Worm (Caenorhabditis elegans): Measurements from ENCODE around the gene gtap-2.

gtap-2 gene

DNA sequence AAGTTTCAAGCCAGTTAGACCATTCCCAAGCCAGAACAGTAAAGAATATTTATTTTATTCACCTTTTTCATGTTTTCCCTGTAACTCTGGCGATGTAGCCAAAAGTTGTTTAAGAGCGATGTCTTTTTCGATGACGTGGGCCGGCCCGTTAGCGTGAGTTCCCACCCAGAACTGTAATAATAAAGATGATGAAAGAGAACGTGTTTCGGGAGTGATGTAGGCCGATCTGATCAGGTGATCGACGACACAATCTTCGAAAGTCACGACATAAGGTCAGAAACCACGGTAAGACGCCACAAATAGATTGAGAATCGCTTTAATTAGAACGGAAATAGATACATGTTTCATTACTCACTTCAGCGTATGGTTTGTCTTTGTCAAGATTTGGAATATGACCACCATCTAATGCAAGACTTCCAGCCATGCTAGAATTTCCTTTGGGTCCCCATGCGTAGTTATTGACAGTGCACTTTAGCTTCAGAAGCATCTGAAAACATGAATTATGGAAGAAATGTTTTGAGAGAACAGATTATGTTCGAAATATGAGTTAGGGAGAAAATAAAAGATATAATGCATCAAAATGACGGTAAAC, 1.3 kb upstream of the gtap-2 start, which contains the start of gene ZK632.4:
TSS of gene ZK632.4 (minus strand) at position 487 of the 592 bp plus-strand sequence.
- TF ChIP-seq Y116A8C.19 (tag; optimal IDR thresholded peaks at IDR 0.05; ENCODE audit: borderline replicate concordance) (no peak), nhr-84 (tag; optimal IDR thresholded peaks at IDR 0.05) (no peak), egl-27 (tag; optimal IDR thresholded peaks at IDR 0.05) (no peak), pax-3 (tag; optimal IDR thresholded peaks at IDR 0.05) (no peak), ceh-8 (GFP tag; optimal IDR thresholded peaks at IDR 0.05) (no peak), C16A3.4 (tag; optimal IDR thresholded peaks at IDR 0.05) (no peak), nhr-12 (tag; optimal IDR thresholded peaks at IDR 0.05) (no peak), efl-3 (GFP tag; optimal IDR thresholded peaks at IDR 0.05) (no peak), unc-130 (tag; optimal IDR thresholded peaks at IDR 0.05) (peak; percentile 37), ama-1 (optimal IDR thresholded peaks at IDR 0.05) (no peak), irx-1 (tag; optimal IDR thresholded peaks at IDR 0.05) (no peak), nhr-47 (tag; optimal IDR thresholded peaks at IDR 0.05) (no peak), hpl-2 (GFP tag; optimal IDR thresholded peaks at IDR 0.05) (no peak), nhr-76 (tag; optimal IDR thresholded peaks at IDR 0.05) (no peak), efl-1 (optimal IDR thresholded peaks at IDR 0.05) (no peak), efl-1 (GFP tag; optimal IDR thresholded peaks at IDR 0.05 in 1 of 2) (no peak), swsn-7 (tag; optimal IDR thresholded peaks at IDR 0.05) (no peak), hlh-17 (GFP tag; optimal IDR thresholded peaks at IDR 0.05; ENCODE audit: borderline replicate concordance) (no peak), nhr-85 (tag) (peak; percentile 37), unc-30 (tag; optimal IDR thresholded peaks at IDR 0.05) (no peak), mdl-1 (tag; optimal IDR thresholded peaks at IDR 0.05) (no peak), lin-13 (GFP tag; optimal IDR thresholded peaks at IDR 0.05) (no peak), vab-15 (tag; optimal IDR thresholded peaks at IDR 0.05) (no peak), lin-14 (GFP tag; optimal IDR thresholded peaks at IDR 0.05) (no peak), rnt-1 (tag; optimal IDR thresholded peaks at IDR 0.05) (no peak), ceh-82 (tag; optimal IDR thresholded peaks at IDR 0.05) (no peak), mef-2 (tag; optimal IDR thresholded peaks at IDR 0.05) (no peak), mep-1 (tag; optimal IDR thresholded peaks at IDR 0.05) (no peak), elt-3 (tag; optimal IDR thresholded peaks at IDR 0.05) (peak in 1 of 6 experiments; percentile 26), isw-1 (GFP tag; IDR thresholded peaks at IDR 0.05) (no peak), grh-1 (GFP tag; IDR thresholded peaks at IDR 0.05) (0 out of 2 replicates have a peak, but pooled peaks have one; percentile 35)

DNA sequence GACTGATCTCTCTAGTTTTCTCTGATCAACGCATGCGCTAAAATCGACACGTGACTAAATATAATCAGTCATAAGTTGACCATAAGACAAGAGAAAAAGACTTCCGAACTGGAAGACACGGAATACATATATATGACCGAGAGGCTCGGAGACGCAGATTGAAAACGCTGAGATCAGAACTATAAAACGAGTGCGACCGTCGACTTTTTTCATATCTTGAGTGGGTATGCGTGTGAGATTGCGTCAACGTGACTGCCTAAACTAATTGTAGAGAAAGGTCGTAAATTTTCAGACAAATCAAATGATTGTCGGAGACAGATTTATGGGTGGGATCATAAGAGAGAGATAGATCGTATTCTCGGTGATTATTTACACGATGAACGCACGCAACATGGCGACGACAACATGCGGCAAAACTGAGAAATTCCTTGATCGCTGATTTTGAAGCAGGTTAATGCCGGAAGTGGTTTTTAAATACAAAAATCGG, 741 bp upstream of the gtap-2 start:
- TF ChIP-seq nhr-47 (tag; optimal IDR thresholded peaks at IDR 0.05): peak; percentile 34
- TF ChIP-seq lin-35 (GFP tag; optimal IDR thresholded peaks at IDR 0.05): peak in 1 of 2 experiments; percentile 74
- peak; percentile 32 for TF ChIP-seq mep-1 (tag; optimal IDR thresholded peaks at IDR 0.05)
- TF ChIP-seq ztf-11 (tag; optimal IDR thresholded peaks at IDR 0.05): no peak
- TF ChIP-seq nhr-71 (tag; optimal IDR thresholded peaks at IDR 0.05): peak; percentile 71
- TF ChIP-seq ceh-63 (GFP tag; optimal IDR thresholded peaks at IDR 0.05): no peak
- TF ChIP-seq ceh-82 (tag; optimal IDR thresholded peaks at IDR 0.05): no peak
- TF ChIP-seq grh-1 (GFP tag; IDR thresholded peaks at IDR 0.05): no peak
- peak; percentile 67 for TF ChIP-seq blmp-1 (tag; optimal IDR thresholded peaks at IDR 0.05)
- TF ChIP-seq lin-39 (tag; optimal IDR thresholded peaks at IDR 0.05): no peak
- TF ChIP-seq unc-86 (tag; optimal IDR thresholded peaks at IDR 0.05): no peak
- TF ChIP-seq nhr-19 (GFP tag; conservative IDR thresholded peaks at IDR 0.05): peak; percentile 42
- no peak for TF ChIP-seq zag-1 (tag; optimal IDR thresholded peaks at IDR 0.05)
- peak; percentile 21 for TF ChIP-seq rnt-1 (tag; optimal IDR thresholded peaks at IDR 0.05)
- no peak for TF ChIP-seq efl-1 (optimal IDR thresholded peaks at IDR 0.05)
- peak in 1 of 2 experiments; percentile 91 for TF ChIP-seq efl-1 (GFP tag; optimal IDR thresholded peaks at IDR 0.05 in 1 of 2)
- TF ChIP-seq ets-5 (GFP tag; IDR thresholded peaks at IDR 0.05): no peak
- TF ChIP-seq aly-2 (tag; optimal IDR thresholded peaks at IDR 0.05): no peak
- TF ChIP-seq sup-37 (GFP tag; optimal IDR thresholded peaks at IDR 0.05): no peak
- TF ChIP-seq dpl-1 (GFP tag; optimal IDR thresholded peaks at IDR 0.05): no peak
- TF ChIP-seq nhr-76 (tag; optimal IDR thresholded peaks at IDR 0.05): no peak
- TF ChIP-seq vab-15 (tag; optimal IDR thresholded peaks at IDR 0.05): peak; percentile 58
- peak; percentile 58 for TF ChIP-seq ama-1 (optimal IDR thresholded peaks at IDR 0.05)
- peak; percentile 58 for TF ChIP-seq snu-23 (GFP tag; optimal IDR thresholded peaks at IDR 0.05)
- peak in 2 of 6 experiments; percentile 36 to 75 for TF ChIP-seq elt-3 (tag; optimal IDR thresholded peaks at IDR 0.05)
- TF ChIP-seq irx-1 (tag; optimal IDR thresholded peaks at IDR 0.05): no peak
- no peak for TF ChIP-seq fkh-10 (GFP tag; optimal IDR thresholded peaks at IDR 0.05)
- TF ChIP-seq isw-1 (GFP tag; IDR thresholded peaks at IDR 0.05): no peak
- TF ChIP-seq alr-1 (tag; optimal IDR thresholded peaks at IDR 0.05; ENCODE audit: borderline replicate concordance): no peak
- TF ChIP-seq nhr-28 (tag; optimal IDR thresholded peaks at IDR 0.05): no peak
- TF ChIP-seq ceh-8 (GFP tag; optimal IDR thresholded peaks at IDR 0.05): no peak
- TF ChIP-seq hlh-17 (GFP tag; optimal IDR thresholded peaks at IDR 0.05; ENCODE audit: borderline replicate concordance): no peak
- no peak for TF ChIP-seq lin-15B (tag; optimal IDR thresholded peaks at IDR 0.05)

Measured in whole organism, L1 larva.